Fruit fly (Drosophila melanogaster): ENCODE data around the gene CG46280.
A peak's percentile ranks its signal among the peaks of the same experiment; 100 is the strongest.

Gene CG46280

dm6 chr3R:12980628-12981219 is 49.7 kb downstream of the CG46280 start, which contains the start of gene Paip2 (continued):
- TF ChIP-seq unc-4 (GFP tag; IDR thresholded peaks at IDR 0.05; ENCODE audit: partially characterized antibody) (peak; percentile 98), CTCF (GFP tag; optimal IDR thresholded peaks at IDR 0.05) (peak; percentile 91), CG12104 (GFP tag; optimal IDR thresholded peaks at IDR 0.05) (peak; percentile 34)

- TF ChIP-seq CG1603 (tag; optimal IDR thresholded peaks at IDR 0.05) (no peak), CG11247 (GFP tag; IDR thresholded peaks at IDR 0.05) (no peak), Tbp (GFP tag; optimal IDR thresholded peaks at IDR 0.05) (no peak), pb (GFP tag; optimal IDR thresholded peaks at IDR 0.05) (no peak)
Measured at dm6 chr3R:12977371-12978050, 52.9 kb downstream of the CG46280 start, which contains the start of the genes CG7381 and CG7091. CG7381 (minus strand) TSS chr3R:12977471. CG7091 (plus strand) TSS chr3R:12978000.

Data from whole organism, embryonic.